Fruit fly (Drosophila melanogaster): ENCODE results near the gene CG13707.

CG13707 gene

dm6 chr3L:4852411-4853050 lies 12.6 kb upstream of the CG13707 start, which contains the start of gene CG32237:
Gene CG32237 (minus strand): TSS chr3L:4852461.
- no peak for TF ChIP-seq CG14711 (tag; optimal IDR thresholded peaks at IDR 0.05)
- TF ChIP-seq cic (GFP tag; optimal IDR thresholded peaks at IDR 0.05), result no peak
- no peak for TF ChIP-seq CG12768 (GFP tag; optimal IDR thresholded peaks at IDR 0.05)

- no peak for TF ChIP-seq CG14711 (tag; optimal IDR thresholded peaks at IDR 0.05)
- no peak for TF ChIP-seq CG33017 (tag; optimal IDR thresholded peaks at IDR 0.05)
These were observed 8.2 kb upstream of the CG13707 start for dm6 chr3L:4848066-4848465.

- TF ChIP-seq ovo (GFP tag; optimal IDR thresholded peaks at IDR 0.05) (no peak), CG5204 (GFP tag; optimal IDR thresholded peaks at IDR 0.05) (no peak), CG14711 (tag; optimal IDR thresholded peaks at IDR 0.05) (no peak), CG1620 (GFP tag; optimal IDR thresholded peaks at IDR 0.05) (no peak), CG7045 (GFP tag; optimal IDR thresholded peaks at IDR 0.05) (no peak), CG7101 (tag; optimal IDR thresholded peaks at IDR 0.05) (no peak), bab1 (GFP tag; optimal IDR thresholded peaks at IDR 0.05) (no peak), Mnt (GFP tag; optimal IDR thresholded peaks at IDR 0.05) (no peak)
These were observed 4.9 kb upstream of the CG13707 start for dm6 chr3L:4844792-4845191.

dm6 chr3L:4843428-4843827 lies 3.5 kb upstream of the CG13707 start:
- TF ChIP-seq kay (GFP tag; ENCODE audit: borderline replicate concordance), result no peak
- TF ChIP-seq CG11617 (GFP tag; optimal IDR thresholded peaks at IDR 0.05), result no peak
- TF ChIP-seq CG5204 (GFP tag; optimal IDR thresholded peaks at IDR 0.05), result no peak
- no peak for TF ChIP-seq CG14711 (tag; optimal IDR thresholded peaks at IDR 0.05)
- TF ChIP-seq CG7045 (GFP tag; optimal IDR thresholded peaks at IDR 0.05), result no peak
- TF ChIP-seq CG7101 (tag; optimal IDR thresholded peaks at IDR 0.05), result no peak
- no peak for TF ChIP-seq Crg-1 (GFP tag; optimal IDR thresholded peaks at IDR 0.05)
- no peak for TF ChIP-seq bab1 (GFP tag; optimal IDR thresholded peaks at IDR 0.05)
- no peak for TF ChIP-seq Mnt (GFP tag; optimal IDR thresholded peaks at IDR 0.05)
- TF ChIP-seq tj (GFP tag; optimal IDR thresholded peaks at IDR 0.05), result no peak

- no peak for TF ChIP-seq CG5204 (GFP tag; optimal IDR thresholded peaks at IDR 0.05)
- TF ChIP-seq pad (GFP tag; optimal IDR thresholded peaks at IDR 0.05), result no peak
- no peak for TF ChIP-seq CG7101 (tag; optimal IDR thresholded peaks at IDR 0.05)
These were observed 2.8 kb upstream of the CG13707 start for dm6 chr3L:4842710-4843109.

dm6 chr3L:4836353-4836752 lies 3.6 kb downstream of the CG13707 start:
- TF ChIP-seq CG7101 (tag; optimal IDR thresholded peaks at IDR 0.05) (no peak), CG14711 (tag; optimal IDR thresholded peaks at IDR 0.05) (no peak), toe (GFP tag; optimal IDR thresholded peaks at IDR 0.05) (no peak), tj (GFP tag; optimal IDR thresholded peaks at IDR 0.05) (no peak), cnc (optimal IDR thresholded peaks at IDR 0.05) (no peak), ovo (GFP tag; optimal IDR thresholded peaks at IDR 0.05) (no peak), CG33017 (tag; optimal IDR thresholded peaks at IDR 0.05) (no peak), CG11617 (GFP tag; optimal IDR thresholded peaks at IDR 0.05) (no peak), Clk (GFP tag; optimal IDR thresholded peaks at IDR 0.05) (no peak), CG12768 (GFP tag; optimal IDR thresholded peaks at IDR 0.05) (no peak), CG1620 (GFP tag; optimal IDR thresholded peaks at IDR 0.05) (no peak)

dm6 chr3L:4835005-4835404 lies 4.9 kb downstream of the CG13707 start:
- TF ChIP-seq pad (GFP tag; optimal IDR thresholded peaks at IDR 0.05) (no peak), CG33017 (tag; optimal IDR thresholded peaks at IDR 0.05) (no peak), cnc (optimal IDR thresholded peaks at IDR 0.05) (no peak), CG1620 (GFP tag; optimal IDR thresholded peaks at IDR 0.05) (no peak), Clk (GFP tag; optimal IDR thresholded peaks at IDR 0.05) (no peak), toe (GFP tag; optimal IDR thresholded peaks at IDR 0.05) (no peak), tj (GFP tag; optimal IDR thresholded peaks at IDR 0.05) (no peak), bab1 (GFP tag; optimal IDR thresholded peaks at IDR 0.05) (no peak), kay (GFP tag; ENCODE audit: borderline replicate concordance) (no peak), CG7045 (GFP tag; optimal IDR thresholded peaks at IDR 0.05) (no peak)

- no peak for TF ChIP-seq ovo (GFP tag; optimal IDR thresholded peaks at IDR 0.05)
- no peak for TF ChIP-seq CG14711 (tag; optimal IDR thresholded peaks at IDR 0.05)
- TF ChIP-seq Clk (GFP tag; optimal IDR thresholded peaks at IDR 0.05), result no peak
- TF ChIP-seq CG11617 (GFP tag; optimal IDR thresholded peaks at IDR 0.05), result no peak
- no peak for TF ChIP-seq CG33017 (tag; optimal IDR thresholded peaks at IDR 0.05)
- no peak for TF ChIP-seq CG5204 (GFP tag; optimal IDR thresholded peaks at IDR 0.05)
- TF ChIP-seq Crg-1 (GFP tag; optimal IDR thresholded peaks at IDR 0.05), result no peak
- no peak for TF ChIP-seq Hr96 (GFP tag; optimal IDR thresholded peaks at IDR 0.05)
- TF ChIP-seq Mnt (GFP tag; optimal IDR thresholded peaks at IDR 0.05), result no peak
- no peak for TF ChIP-seq bab1 (GFP tag; optimal IDR thresholded peaks at IDR 0.05)
These were observed 6.4 kb downstream of the CG13707 start, which contains the start of gene CG13708 for dm6 chr3L:4833491-4833890. Gene CG13708 (minus strand): TSS chr3L:4833591.
